Fruit fly (Drosophila melanogaster) whole organism, embryonic: ENCODE data around the gene CG1233.
A peak's percentile ranks its signal among the peaks of the same experiment; 100 is the strongest.

Source experiments
- CG32532 ChIP-seq: fragments of 200-800 bp; sonication (Bioruptor generic); IDR thresholded peaks from 2 replicates; pipeline ENCODE4 v1.3.6; 2022; ENCODE audit warnings: missing biosample characterization, missing genetic modification characterization
- Mad ChIP-seq: fragments of 200-800 bp; sonication (Bioruptor generic); optimal IDR thresholded peaks from 2 replicates; lab custom pipeline; 2016; ENCODE audit warnings: missing biosample characterization, missing genetic modification characterization
- Sox100B ChIP-seq: fragments of 200-800 bp; sonication (Bioruptor generic); optimal IDR thresholded peaks from 3 replicates; lab custom pipeline; 2018; ENCODE audit warnings: missing biosample characterization, mild to moderate bottlenecking, missing genetic modification characterization

dm6 chr3L:361201-361600 lies at the start of gene CG1233, which contains the start of gene Cdc5:
- TF ChIP-seq CG32532 (GFP tag; lab: Robert Waterston, UW), result peak; percentile 42
- peak; percentile 76 for TF ChIP-seq Mad (GFP tag; lab: Kevin White, UChicago)
- TF ChIP-seq Sox100B (GFP tag; lab: Kevin White, UChicago), result no peak
